Fruit fly (Drosophila melanogaster) whole organism, embryonic: ENCODE results near the gene CG43229.

Source experiments
- Bgb ChIP-seq: fragments of 200-800 bp; sonication (Bioruptor generic); IDR thresholded peaks from 2 replicates; pipeline ENCODE4 v1.3.6; 2022; ENCODE audit warnings: missing biosample characterization, missing genetic modification characterization; ENCODE audit not compliant: partially characterized antibody
- CG11560 ChIP-seq: fragments of 200-800 bp; sonication (Bioruptor generic); IDR thresholded peaks from 3 replicates; pipeline ENCODE4 v1.3.6; 2022; ENCODE audit warnings: missing biosample characterization, missing genetic modification characterization
- CG12155 ChIP-seq: fragments of 200-800 bp; sonication (Bioruptor generic); optimal IDR thresholded peaks from 3 replicates; lab custom pipeline; 2016; ENCODE audit warnings: missing biosample characterization, missing genetic modification characterization
- CG12391 ChIP-seq: fragments of 200-800 bp; sonication (Bioruptor generic); optimal IDR thresholded peaks from 3 replicates; lab custom pipeline; 2018; ENCODE audit warnings: missing biosample characterization, mild to moderate bottlenecking, missing genetic modification characterization, moderate library complexity
- CG13123 ChIP-seq: fragments of 200-800 bp; sonication (Bioruptor generic); optimal IDR thresholded peaks from 2 replicates; lab custom pipeline; 2016; ENCODE audit warnings: missing biosample characterization, missing genetic modification characterization
- CG14710 ChIP-seq: fragments of 200-800 bp; sonication (Bioruptor generic); optimal IDR thresholded peaks from 3 replicates; lab custom pipeline; 2019; ENCODE audit warnings: missing biosample characterization, mild to moderate bottlenecking, missing genetic modification characterization, moderate library complexity
- CG14860 ChIP-seq: fragments of 200-800 bp; sonication (Bioruptor generic); IDR thresholded peaks from 3 replicates; pipeline ENCODE4 v1.3.6; 2022; ENCODE audit warnings: missing biosample characterization, missing genetic modification characterization; ENCODE audit not compliant: partially characterized antibody
- CG16863 ChIP-seq: fragments of 200-800 bp; sonication (Bioruptor generic); optimal IDR thresholded peaks from 3 replicates; lab custom pipeline; 2016; ENCODE audit warnings: missing biosample characterization, missing genetic modification characterization
- CG17328 ChIP-seq: fragments of 200-800 bp; sonication (Bioruptor generic); IDR thresholded peaks from 2 replicates; pipeline ENCODE4 v1.3.6; 2022; ENCODE audit warnings: missing biosample characterization, missing genetic modification characterization
- CG17568 ChIP-seq: fragments of 200-800 bp; sonication (Bioruptor generic); optimal IDR thresholded peaks from 2 replicates; lab custom pipeline; 2018; ENCODE audit warnings: missing biosample characterization, mild to moderate bottlenecking, missing genetic modification characterization, moderate library complexity
- CG17612 ChIP-seq: fragments of 200-800 bp; sonication (Bioruptor generic); IDR thresholded peaks from 2 replicates; pipeline ENCODE4 v1.3.6; 2022; ENCODE audit warnings: missing biosample characterization, missing genetic modification characterization
- CG2129 ChIP-seq: fragments of 200-800 bp; sonication (Bioruptor generic); IDR thresholded peaks from 2 replicates; pipeline ENCODE4 v1.3.6; 2022; ENCODE audit warnings: missing biosample characterization, missing genetic modification characterization; ENCODE audit not compliant: partially characterized antibody
- CG30020 ChIP-seq: fragments of 200-800 bp; optimal IDR thresholded peaks from 2 replicates; lab custom pipeline; 2019; ENCODE audit warnings: missing biosample characterization, mild to moderate bottlenecking, missing genetic modification characterization, moderate library complexity
- CG3838 ChIP-seq: fragments of 200-800 bp; sonication (Bioruptor generic); optimal IDR thresholded peaks from 3 replicates; lab custom pipeline; 2016; ENCODE audit warnings: missing biosample characterization, missing genetic modification characterization
- CG42726 ChIP-seq: fragments of 200-800 bp; sonication (Bioruptor generic); IDR thresholded peaks from 2 replicates; pipeline ENCODE4 v1.3.6; 2022; ENCODE audit warnings: missing biosample characterization, missing genetic modification characterization; ENCODE audit not compliant: partially characterized antibody
- CG7963 ChIP-seq: fragments of 200-800 bp; sonication (Bioruptor generic); IDR thresholded peaks from 3 replicates; pipeline ENCODE4 v1.3.6; 2022; ENCODE audit warnings: missing biosample characterization, missing genetic modification characterization; ENCODE audit not compliant: partially characterized antibody
- CG8089 ChIP-seq: fragments of 200-800 bp; sonication (Bioruptor generic); optimal IDR thresholded peaks from 3 replicates; lab custom pipeline; 2016; ENCODE audit warnings: missing biosample characterization, missing genetic modification characterization
- CG8290 ChIP-seq, 3 experiments: fragments of 200-800 bp; sonication (Bioruptor generic); optimal IDR thresholded peaks; 2 replicates each; lab custom pipeline; 2016 to 2019; ENCODE audit warnings: missing biosample characterization in 3 of 3, missing genetic modification characterization in 3 of 3, mild to moderate bottlenecking in 2 of 3, moderate library complexity in 1 of 3
- Dfd ChIP-seq, 2 experiments: fragments of >200 bp; optimal IDR thresholded peaks; 2 replicates each; lab custom pipeline; 2017; ENCODE audit warnings: missing biosample characterization in 2 of 2, missing genetic modification characterization in 2 of 2
- Dref ChIP-seq: fragments of 200-800 bp; sonication (Bioruptor generic); IDR thresholded peaks from 2 replicates; pipeline ENCODE4 v1.3.6; 2022; ENCODE audit warnings: missing biosample characterization, missing genetic modification characterization
- Jarid2 ChIP-seq: fragments of 200-800 bp; sonication (Bioruptor generic); optimal IDR thresholded peaks from 3 replicates; lab custom pipeline; 2017; ENCODE audit warnings: mild to moderate bottlenecking, missing biosample characterization, missing genetic modification reagents, missing genetic modification characterization
- MBD-R2 ChIP-seq: fragments of 200-800 bp; sonication (Bioruptor generic); IDR thresholded peaks from 2 replicates; pipeline ENCODE4 v1.3.6; 2022; ENCODE audit warnings: missing biosample characterization, missing genetic modification characterization
- Meics ChIP-seq: fragments of 200-800 bp; sonication (Bioruptor generic); optimal IDR thresholded peaks from 2 replicates; lab custom pipeline; 2017; ENCODE audit warnings: missing biosample characterization, mild to moderate bottlenecking, missing genetic modification characterization
- Pdp1 ChIP-seq, 2 experiments: fragments of 200-800 bp; sonication (Bioruptor generic); optimal IDR thresholded peaks; 3 replicates each; lab custom pipeline; 2016; ENCODE audit warnings: missing biosample characterization in 2 of 2, missing genetic modification characterization in 2 of 2, mild to moderate bottlenecking in 1 of 2, moderate library complexity in 1 of 2
- Rfx ChIP-seq: fragments of 200-800 bp; sonication (Bioruptor generic); IDR thresholded peaks from 2 replicates; pipeline ENCODE4 v1.3.6; 2022; ENCODE audit warnings: missing biosample characterization, missing genetic modification characterization
- Scr ChIP-seq: fragments of 200-800 bp; sonication (Bioruptor generic); IDR thresholded peaks from 2 replicates; pipeline ENCODE4 v1.3.6; 2022; ENCODE audit warnings: missing biosample characterization, missing genetic modification characterization; ENCODE audit not compliant: partially characterized antibody
- Sox100B ChIP-seq: fragments of 200-800 bp; sonication (Bioruptor generic); optimal IDR thresholded peaks from 3 replicates; lab custom pipeline; 2018; ENCODE audit warnings: missing biosample characterization, mild to moderate bottlenecking, missing genetic modification characterization
- Sry-δ ChIP-seq: fragments of 200-800 bp; sonication (Bioruptor generic); optimal IDR thresholded peaks from 2 replicates; lab custom pipeline; 2016; ENCODE audit warnings: missing biosample characterization, missing genetic modification characterization
- Xrp1 ChIP-seq: fragments of 200-800 bp; sonication (Bioruptor generic); IDR thresholded peaks from 2 replicates; pipeline ENCODE4 v1.3.6; 2022; ENCODE audit warnings: missing biosample characterization, missing genetic modification characterization
- al ChIP-seq: fragments of 200-800 bp; sonication (Bioruptor generic); IDR thresholded peaks from 2 replicates; pipeline ENCODE4 v1.3.6; 2022; ENCODE audit warnings: missing biosample characterization, missing genetic modification characterization
- br ChIP-seq: fragments of >200 bp; optimal IDR thresholded peaks from 2 replicates; lab custom pipeline; 2017
- cg ChIP-seq: fragments of 200-800 bp; sonication (Bioruptor generic); optimal IDR thresholded peaks from 3 replicates; lab custom pipeline; 2019; ENCODE audit warnings: missing biosample characterization, mild to moderate bottlenecking, missing genetic modification characterization, moderate library complexity
- chinmo ChIP-seq: fragments of 200-800 bp; sonication (Bioruptor generic); IDR thresholded peaks from 4 replicates; pipeline ENCODE4 v1.3.6; 2022; ENCODE audit warnings: missing biosample characterization, missing genetic modification characterization; ENCODE audit not compliant: partially characterized antibody
- ftz-f1 ChIP-seq: fragments of 200-800 bp; sonication (Bioruptor generic); optimal IDR thresholded peaks from 2 replicates; lab custom pipeline; 2016; ENCODE audit warnings: missing biosample characterization, missing genetic modification characterization
- gce ChIP-seq: fragments of 200-800 bp; sonication (Bioruptor generic); IDR thresholded peaks from 3 replicates; pipeline ENCODE4 v1.3.6; 2022; ENCODE audit warnings: missing biosample characterization, missing genetic modification characterization
- gem ChIP-seq: fragments of 200-800 bp; sonication (Bioruptor generic); optimal IDR thresholded peaks from 2 replicates; lab custom pipeline; 2019; ENCODE audit warnings: missing biosample characterization, mild to moderate bottlenecking, missing genetic modification characterization, moderate library complexity
- grn ChIP-seq: fragments of 200-800 bp; sonication (Bioruptor generic); optimal IDR thresholded peaks from 3 replicates; lab custom pipeline; 2017; ENCODE audit warnings: missing biosample characterization, missing genetic modification characterization
- inv ChIP-seq: fragments of 200-800 bp; sonication (Bioruptor generic); IDR thresholded peaks from 2 replicates; pipeline ENCODE4 v1.3.6; 2022; ENCODE audit warnings: missing biosample characterization, missing genetic modification characterization; ENCODE audit not compliant: partially characterized antibody
- knrl ChIP-seq: fragments of 200-800 bp; sonication (Bioruptor generic); IDR thresholded peaks from 3 replicates; pipeline ENCODE4 v1.3.6; 2022; ENCODE audit warnings: missing biosample characterization, missing genetic modification characterization; ENCODE audit not compliant: partially characterized antibody
- mam ChIP-seq: fragments of 200-800 bp; sonication (Bioruptor generic); optimal IDR thresholded peaks from 3 replicates; lab custom pipeline; 2016; ENCODE audit warnings: missing biosample characterization, missing genetic modification characterization
- nerfin-2 ChIP-seq: fragments of 200-800 bp; sonication (Bioruptor generic); IDR thresholded peaks from 2 replicates; pipeline ENCODE4 v1.3.6; 2022; ENCODE audit warnings: missing biosample characterization, missing genetic modification characterization; ENCODE audit not compliant: partially characterized antibody
- nmo ChIP-seq: fragments of 200-800 bp; sonication (Bioruptor generic); optimal IDR thresholded peaks from 2 replicates; lab custom pipeline; 2018; ENCODE audit warnings: missing biosample characterization, mild to moderate bottlenecking, missing genetic modification characterization, moderate library complexity
- row ChIP-seq: fragments of 200-800 bp; sonication (Bioruptor generic); IDR thresholded peaks from 3 replicates; pipeline ENCODE4 v1.3.6; 2022; ENCODE audit warnings: missing biosample characterization, missing genetic modification characterization
- sna ChIP-seq: fragments of 200-800 bp; sonication (Bioruptor generic); IDR thresholded peaks from 2 replicates; pipeline ENCODE4 v1.3.6; 2022; ENCODE audit warnings: missing biosample characterization, missing genetic modification characterization; ENCODE audit not compliant: partially characterized antibody
- sr ChIP-seq: fragments of 200-800 bp; sonication (Bioruptor generic); IDR thresholded peaks from 3 replicates; pipeline ENCODE4 v1.3.6; 2022; ENCODE audit warnings: missing biosample characterization, missing genetic modification characterization
- stwl ChIP-seq: fragments of 200-800 bp; sonication (Bioruptor generic); optimal IDR thresholded peaks from 3 replicates; lab custom pipeline; 2018; ENCODE audit warnings: missing biosample characterization, mild to moderate bottlenecking, missing genetic modification characterization, moderate library complexity
- twi ChIP-seq: fragments of 200-800 bp; optimal IDR thresholded peaks from 2 replicates; lab custom pipeline; 2019; ENCODE audit warnings: missing biosample characterization, mild to moderate bottlenecking, missing genetic modification characterization, moderate library complexity
- vnd ChIP-seq: fragments of 200-800 bp; sonication (Bioruptor generic); IDR thresholded peaks from 3 replicates; pipeline ENCODE4 v1.3.6; 2022; ENCODE audit warnings: missing biosample characterization, missing genetic modification characterization; ENCODE audit not compliant: partially characterized antibody
- zen2 ChIP-seq: fragments of 200-800 bp; sonication (Bioruptor generic); IDR thresholded peaks from 3 replicates; pipeline ENCODE4 v1.3.6; 2022; ENCODE audit warnings: missing biosample characterization, missing genetic modification characterization; ENCODE audit not compliant: partially characterized antibody
- zfh2 ChIP-seq: fragments of 200-800 bp; sonication (Bioruptor generic); optimal IDR thresholded peaks from 2 replicates; lab custom pipeline; 2016; ENCODE audit warnings: missing biosample characterization, missing genetic modification characterization

CG43229 gene

dm6 chrX:18090333-18090732 lies 48.0 kb upstream of the CG43229 start, which contains the start of gene Swt1 (continued):
- TF ChIP-seq inv (GFP tag; lab: Robert Waterston, UW) (peak; percentile 87), Rfx (peak; percentile 44; the same call in 1 of the 2 replicates), CG14860 (GFP tag; lab: Robert Waterston, UW) (peak; percentile 89), Dref (GFP tag; lab: Robert Waterston, UW) (peak; percentile 95), Jarid2 (GFP tag; lab: Kevin White, UChicago) (no peak), CG42726 (GFP tag; lab: Robert Waterston, UW) (peak; percentile 85; the same call in 1 of the 2 replicates), CG8290 (GFP tag; optimal IDR thresholded peaks at IDR 0.05; lab: Kevin White, UChicago) (peak; percentile 72), CG8290 (tag; optimal IDR thresholded peaks at IDR 0.05; lab: Kevin White, UChicago) (peak; percentile 91 to 93), Dfd (GFP tag; optimal IDR thresholded peaks at IDR 0.05; lab: Kevin White, UChicago) (no peak), ftz-f1 (GFP tag; lab: Kevin White, UChicago) (no peak), CG17568 (GFP tag; lab: Kevin White, UChicago) (no peak), row (GFP tag; lab: Robert Waterston, UW) (peak; percentile 72), sr (GFP tag; lab: Robert Waterston, UW) (no peak), CG7963 (GFP tag; lab: Robert Waterston, UW) (peak; percentile 86), vnd (peak; percentile 88), twi (tag; lab: Kevin White, UChicago) (no peak), Sox100B (no peak), nerfin-2 (GFP tag; lab: Robert Waterston, UW) (peak; percentile 75), al (GFP tag; lab: Robert Waterston, UW) (no peak), CG8089 (GFP tag; lab: Kevin White, UChicago) (no peak), CG11560 (tag; lab: Robert Waterston, UW) (no peak), CG17612 (GFP tag; lab: Robert Waterston, UW) (no peak), CG12391 (tag; lab: Kevin White, UChicago) (peak; percentile 30), Sry-δ (GFP tag; lab: Kevin White, UChicago) (peak; percentile 81), cg (GFP tag; lab: Kevin White, UChicago) (no peak), Scr (GFP tag; lab: Robert Waterston, UW) (peak; percentile 92), zfh2 (GFP tag; lab: Kevin White, UChicago) (peak; percentile 4), CG2129 (GFP tag; lab: Robert Waterston, UW) (peak; percentile 63), Bgb (GFP tag; lab: Robert Waterston, UW) (peak; percentile 94), nmo (GFP tag; lab: Kevin White, UChicago) (peak; percentile 18), br (lab: Kevin White, UChicago) (no peak), stwl (peak; percentile 32), grn (GFP tag; lab: Kevin White, UChicago) (no peak), Xrp1 (GFP tag; lab: Robert Waterston, UW) (no peak), MBD-R2 (GFP tag; lab: Robert Waterston, UW) (peak; percentile 65), zen2 (peak; percentile 89), CG30020 (peak; percentile 6), CG17328 (GFP tag; lab: Robert Waterston, UW) (no peak), CG13123 (GFP tag; lab: Kevin White, UChicago) (no peak), Meics (GFP tag; lab: Kevin White, UChicago) (no peak), CG3838 (no peak), Pdp1 (GFP tag; optimal IDR thresholded peaks at IDR 0.05; lab: Kevin White, UChicago) (no peak), sna (peak; percentile 89), gem (tag; lab: Kevin White, UChicago) (no peak), CG14710 (tag; lab: Kevin White, UChicago) (peak; percentile 16), mam (GFP tag; lab: Kevin White, UChicago) (no peak), knrl (peak; percentile 90), CG12155 (no peak), CG16863 (GFP tag; lab: Kevin White, UChicago) (no peak), gce (GFP tag; lab: Robert Waterston, UW) (no peak), chinmo (GFP tag; lab: Robert Waterston, UW) (peak; percentile 28; the same call in 1 of the 4 replicates)
